Worm (Caenorhabditis elegans) whole organism, young adult: ENCODE measurements around the gene Y66D12A.7.

Source experiments
- B0019.2 ChIP-seq: fragments of 200-800 bp; sonication (Bioruptor generic); conservative IDR thresholded peaks from 2 replicates; pipeline ENCODE4 v1.3.6; 2022; ENCODE audit warnings: missing genetic modification reagents, missing genetic modification characterization, missing compliant biosample characterization
- B0261.1 ChIP-seq: sonication (generic microtip); optimal IDR thresholded peaks from 2 replicates; lab custom pipeline; 2016; ENCODE audit warnings: mild to moderate bottlenecking, missing genetic modification characterization, moderate library complexity, missing compliant biosample characterization
- C06A6.2 ChIP-seq: fragments of 200-800 bp; sonication (Bioruptor generic); conservative IDR thresholded peaks from 2 replicates; pipeline ENCODE4 v1.3.6; 2022; ENCODE audit warnings: missing genetic modification characterization, missing compliant biosample characterization
- F55B11.4 ChIP-seq: sonication (generic microtip); optimal IDR thresholded peaks from 2 replicates; lab custom pipeline; 2016; ENCODE audit warnings: missing compliant biosample characterization, missing genetic modification characterization, borderline replicate concordance; ENCODE audit not compliant: insufficient read depth
- K11D2.4 ChIP-seq: fragments of 200-800 bp; sonication (Bioruptor generic); IDR thresholded peaks from 2 replicates; pipeline ENCODE4 v1.3.6; 2022; ENCODE audit warnings: missing genetic modification reagents, missing genetic modification characterization, missing compliant biosample characterization
- K12H6.12 ChIP-seq: fragments of 200-800 bp; sonication (Bioruptor generic); optimal IDR thresholded peaks from 2 replicates; lab custom pipeline; 2018; ENCODE audit warnings: mild to moderate bottlenecking, missing genetic modification characterization, missing compliant biosample characterization
- Y53F4B.3 ChIP-seq: fragments of 200-800 bp; sonication (Bioruptor generic); IDR thresholded peaks from 2 replicates; pipeline ENCODE4 v1.3.6; 2022; ENCODE audit warnings: missing genetic modification reagents, missing genetic modification characterization, missing compliant biosample characterization
- Y56A3A.18 ChIP-seq: fragments of 200-800 bp; sonication (Bioruptor generic); IDR thresholded peaks from 2 replicates; pipeline ENCODE4 v1.3.6; 2022; ENCODE audit warnings: missing genetic modification reagents, missing genetic modification characterization, missing compliant biosample characterization
- Y95B8A.8 ChIP-seq: fragments of 200-800 bp; sonication (Bioruptor generic); IDR thresholded peaks from 2 replicates; pipeline ENCODE4 v1.3.6; 2022; ENCODE audit warnings: missing genetic modification reagents, missing genetic modification characterization, missing compliant biosample characterization
- ZK185.1 ChIP-seq: sonication (generic microtip); optimal IDR thresholded peaks from 2 replicates; lab custom pipeline; 2016; ENCODE audit warnings: mild to moderate bottlenecking, missing genetic modification characterization, missing compliant biosample characterization; ENCODE audit not compliant: poor library complexity, severe bottlenecking
- akir-1 ChIP-seq: fragments of 200-800 bp; sonication (Bioruptor generic); optimal IDR thresholded peaks from 2 replicates; lab custom pipeline; 2018; ENCODE audit warnings: mild to moderate bottlenecking, missing genetic modification characterization, moderate library complexity, missing compliant biosample characterization
- ama-1 ChIP-seq, 3 experiments: fragments of 150-350 bp in 1 of 3; sonication (generic microtip) in 2 of 3; optimal IDR thresholded peaks; 2 replicates each; lab custom pipeline; 2014 to 2018; ENCODE audit warnings: missing biosample characterization in 2 of 3, missing genetic modification characterization in 2 of 3, missing genetic modification reagents in 2 of 3
- cebp-1 ChIP-seq, 2 experiments: fragments of 200-800 bp in 1 of 2; sonication (Bioruptor generic) in 1 of 2; sonication (generic microtip) in 1 of 2; IDR thresholded peaks in 1 of 2; optimal IDR thresholded peaks in 1 of 2; 2 replicates each; pipeline versions ENCODE4 v1.3.6 to Lab custom; 2017 to 2022; ENCODE audit warnings: missing compliant biosample characterization in 2 of 2, missing genetic modification characterization in 2 of 2, mild to moderate bottlenecking in 1 of 2, missing genetic modification reagents in 1 of 2, moderate library complexity in 1 of 2
- ceh-100 ChIP-seq: fragments of 200-800 bp; sonication (Bioruptor generic); IDR thresholded peaks from 2 replicates; pipeline ENCODE4 v1.3.6; 2022; ENCODE audit warnings: missing genetic modification reagents, missing genetic modification characterization, missing compliant biosample characterization
- ceh-27 ChIP-seq: fragments of 200-800 bp; sonication (Bioruptor generic); optimal IDR thresholded peaks from 2 replicates; lab custom pipeline; 2018; ENCODE audit warnings: mild to moderate bottlenecking, missing genetic modification characterization, moderate library complexity, missing compliant biosample characterization
- ceh-91 ChIP-seq: fragments of 200-800 bp; sonication (Bioruptor generic); IDR thresholded peaks from 2 replicates; pipeline ENCODE4 v1.3.6; 2022; ENCODE audit warnings: missing genetic modification reagents, missing genetic modification characterization, missing compliant biosample characterization
- efl-1 ChIP-seq: fragments of 150-350 bp; optimal IDR thresholded peaks from 2 replicates; lab custom pipeline; 2014; ENCODE audit warnings: missing biosample characterization, missing genetic modification reagents, missing genetic modification characterization
- egl-18 ChIP-seq: fragments of 200-800 bp; sonication (Bioruptor generic); IDR thresholded peaks from 2 replicates; pipeline ENCODE4 v1.3.6; 2022; ENCODE audit warnings: missing genetic modification reagents, missing genetic modification characterization, missing compliant biosample characterization
- egl-44 ChIP-seq: fragments of 200-800 bp; sonication (Bioruptor generic); IDR thresholded peaks from 2 replicates; pipeline ENCODE4 v1.3.6; 2022; ENCODE audit warnings: missing genetic modification reagents, missing genetic modification characterization, missing compliant biosample characterization
- ekl-4 ChIP-seq: fragments of 200-800 bp; sonication (Bioruptor generic); IDR thresholded peaks from 2 replicates; pipeline ENCODE4 v1.3.6; 2022; ENCODE audit warnings: missing genetic modification reagents, missing genetic modification characterization, missing compliant biosample characterization
- ets-4 ChIP-seq: fragments of 200-800 bp; sonication (Bioruptor generic); optimal IDR thresholded peaks from 2 replicates; lab custom pipeline; 2018; ENCODE audit warnings: mild to moderate bottlenecking, missing genetic modification characterization, missing compliant biosample characterization
- fkh-3 ChIP-seq: sonication (generic microtip); optimal IDR thresholded peaks from 2 replicates; lab custom pipeline; 2016; ENCODE audit warnings: mild to moderate bottlenecking, missing genetic modification characterization, missing compliant biosample characterization
- gei-17 ChIP-seq: fragments of 200-800 bp; sonication (Bioruptor generic); optimal IDR thresholded peaks from 2 replicates; lab custom pipeline; 2018; ENCODE audit warnings: mild to moderate bottlenecking, missing genetic modification characterization, missing compliant biosample characterization
- him-1 ChIP-seq: sonication (generic microtip); optimal IDR thresholded peaks from 2 replicates; lab custom pipeline; 2016; ENCODE audit warnings: missing genotype, missing genetic modification reagents, missing genetic modification characterization, missing compliant biosample characterization
- let-607 ChIP-seq, 2 experiments: fragments of 200-800 bp in 1 of 2; sonication (Bioruptor generic) in 1 of 2; sonication (generic microtip) in 1 of 2; optimal IDR thresholded peaks; 2 replicates each; lab custom pipeline; 2016 to 2018; ENCODE audit warnings: mild to moderate bottlenecking in 2 of 2, missing compliant biosample characterization in 2 of 2, missing genetic modification characterization in 2 of 2, moderate library complexity in 2 of 2, missing genotype in 1 of 2
- lin-40 ChIP-seq: sonication (generic microtip); optimal IDR thresholded peaks from 2 replicates; lab custom pipeline; 2016; ENCODE audit warnings: missing genetic modification characterization, mild to moderate bottlenecking, missing compliant biosample characterization, missing genotype, missing genetic modification reagents
- lir-1 ChIP-seq: fragments of 200-800 bp; sonication (Bioruptor generic); conservative IDR thresholded peaks from 2 replicates; pipeline ENCODE4 v1.3.6; 2022; ENCODE audit warnings: missing genetic modification reagents, missing genetic modification characterization, missing compliant biosample characterization
- lsl-1 ChIP-seq: fragments of 200-800 bp; sonication (Bioruptor generic); optimal IDR thresholded peaks from 2 replicates; lab custom pipeline; 2018; ENCODE audit warnings: mild to moderate bottlenecking, missing genetic modification characterization, moderate library complexity, missing compliant biosample characterization
- mcd-1 ChIP-seq: fragments of 200-800 bp; sonication (Bioruptor generic); IDR thresholded peaks from 2 replicates; pipeline ENCODE4 v1.3.6; 2022; ENCODE audit warnings: missing genetic modification reagents, missing genetic modification characterization, missing compliant biosample characterization
- mel-28 ChIP-seq: sonication (generic microtip); optimal IDR thresholded peaks from 2 replicates; lab custom pipeline; 2016; ENCODE audit warnings: borderline replicate concordance, mild to moderate bottlenecking, missing genetic modification characterization, missing compliant biosample characterization
- mes-4 ChIP-seq: sonication (generic microtip); optimal IDR thresholded peaks from 2 replicates; lab custom pipeline; 2016; ENCODE audit warnings: missing genotype, missing genetic modification characterization, missing compliant biosample characterization
- nfya-1 ChIP-seq: sonication (generic microtip); optimal IDR thresholded peaks from 2 replicates; lab custom pipeline; 2017; ENCODE audit warnings: antibody characterized with exemption, missing compliant biosample characterization, missing genetic modification characterization, borderline replicate concordance; ENCODE audit not compliant: insufficient read depth
- nfya-2 ChIP-seq: fragments of 200-800 bp; sonication (Bioruptor generic); IDR thresholded peaks from 2 replicates; pipeline ENCODE4 v1.3.6; 2022; ENCODE audit warnings: missing genetic modification reagents, missing genetic modification characterization, missing compliant biosample characterization
- nfyb-1 ChIP-seq: fragments of 200-800 bp; sonication (Bioruptor generic); IDR thresholded peaks from 2 replicates; pipeline ENCODE4 v1.3.6; 2022; ENCODE audit warnings: missing genetic modification reagents, missing genetic modification characterization, missing compliant biosample characterization
- nhr-179 ChIP-seq: sonication (generic microtip); optimal IDR thresholded peaks from 2 replicates; lab custom pipeline; 2016; ENCODE audit warnings: mild to moderate bottlenecking, missing genetic modification characterization, missing compliant biosample characterization
- repo-1 ChIP-seq: sonication (generic microtip); optimal IDR thresholded peaks from 2 replicates; lab custom pipeline; 2017; ENCODE audit warnings: mild to moderate bottlenecking, missing genetic modification characterization, missing compliant biosample characterization
- snpc-1.3 ChIP-seq: sonication (generic microtip); optimal IDR thresholded peaks from 2 replicates; lab custom pipeline; 2017; ENCODE audit warnings: missing genetic modification characterization, mild to moderate bottlenecking, missing compliant biosample characterization, antibody characterized with exemption, moderate library complexity, missing genotype, missing genetic modification reagents; ENCODE audit not compliant: insufficient read depth
- snpc-3.4 ChIP-seq: sonication (generic microtip); optimal IDR thresholded peaks from 2 replicates; lab custom pipeline; 2017; ENCODE audit warnings: missing genetic modification characterization, mild to moderate bottlenecking, missing compliant biosample characterization, antibody characterized with exemption, moderate library complexity, missing genotype, missing genetic modification reagents
- zfh-2 ChIP-seq: fragments of 200-800 bp; sonication (Bioruptor generic); conservative IDR thresholded peaks from 2 replicates; pipeline ENCODE4 v1.3.6; 2022; ENCODE audit warnings: missing genetic modification reagents, missing genetic modification characterization, missing compliant biosample characterization
- ztf-6 ChIP-seq: fragments of 200-800 bp; sonication (Bioruptor generic); IDR thresholded peaks from 2 replicates; pipeline ENCODE4 v1.3.6; 2022; ENCODE audit warnings: missing genetic modification reagents, missing genetic modification characterization, missing compliant biosample characterization

The Y66D12A.7 gene

ce11 chrIII:11607870-11608269 lies 27.6 kb upstream of the Y66D12A.7 start, which contains the start of gene Y66D12A.1 (continued):
- TF ChIP-seq F55B11.4 (tag; lab: Kevin White, UChicago) (no peak), K12H6.12 (tag; lab: Kevin White, UChicago) (no peak), efl-1 (no peak), gei-17 (GFP tag; lab: Kevin White, UChicago) (no peak), nfyb-1 (GFP tag; lab: Robert Waterston, UW) (no peak), cebp-1 (GFP tag; IDR thresholded peaks at IDR 0.05; lab: Robert Waterston, UW) (no peak), cebp-1 (tag; optimal IDR thresholded peaks at IDR 0.05; lab: Kevin White, UChicago) (no peak), lsl-1 (GFP tag; lab: Kevin White, UChicago) (no peak)

- TF ChIP-seq ekl-4: no peak
- no peak for TF ChIP-seq ets-4 (GFP tag; lab: Kevin White, UChicago)
- no peak for TF ChIP-seq ama-1 (optimal IDR thresholded peaks at IDR 0.05; lab: Kevin White, UChicago)
- no peak for TF ChIP-seq ama-1 (GFP tag; optimal IDR thresholded peaks at IDR 0.05; lab: Kevin White, UChicago)
- TF ChIP-seq him-1 (tag; lab: Kevin White, UChicago): no peak
- no peak for TF ChIP-seq Y95B8A.8 (GFP tag; lab: Robert Waterston, UW)
- TF ChIP-seq K11D2.4 (GFP tag; lab: Robert Waterston, UW): no peak
- TF ChIP-seq lin-40 (tag; lab: Kevin White, UChicago): no peak
- TF ChIP-seq cebp-1 (GFP tag; IDR thresholded peaks at IDR 0.05; lab: Robert Waterston, UW): no peak
- TF ChIP-seq cebp-1 (tag; optimal IDR thresholded peaks at IDR 0.05; lab: Kevin White, UChicago): no peak
- no peak for TF ChIP-seq repo-1 (tag; lab: Kevin White, UChicago)
- no peak for TF ChIP-seq snpc-3.4 (tag; lab: Kevin White, UChicago)
- no peak for TF ChIP-seq lsl-1 (GFP tag; lab: Kevin White, UChicago)
- no peak for TF ChIP-seq nfya-2 (GFP tag; lab: Robert Waterston, UW)
- TF ChIP-seq egl-18: no peak
- TF ChIP-seq nfyb-1 (GFP tag; lab: Robert Waterston, UW): no peak
- TF ChIP-seq lir-1: no peak
- no peak for TF ChIP-seq Y56A3A.18 (GFP tag; lab: Robert Waterston, UW)
- TF ChIP-seq, all 124 proteins: peak for 0
Measured at ce11 chrIII:11592096-11592495, 11.8 kb upstream of the Y66D12A.7 start.

ce11 chrIII:11590255-11590654 lies 10.0 kb upstream of the Y66D12A.7 start:
- TF ChIP-seq ceh-100 (GFP tag; lab: Robert Waterston, UW) (peak; percentile 85), Y53F4B.3 (no peak), mcd-1 (GFP tag; lab: Robert Waterston, UW) (peak; percentile 72)
- TF ChIP-seq, all 124 proteins: peak for 2

- TF ChIP-seq nfya-1 (tag; lab: Kevin White, UChicago) (no peak), C06A6.2 (GFP tag; lab: Robert Waterston, UW) (no peak), ceh-91 (GFP tag; lab: Robert Waterston, UW) (no peak), akir-1 (no peak), egl-44 (GFP tag; lab: Robert Waterston, UW) (no peak), B0019.2 (GFP tag; lab: Robert Waterston, UW) (no peak), ceh-27 (GFP tag; lab: Kevin White, UChicago) (no peak), ets-4 (GFP tag; lab: Kevin White, UChicago) (no peak)
Measured at ce11 chrIII:11589311-11589710, 9.0 kb upstream of the Y66D12A.7 start.

- TF ChIP-seq ekl-4 (no peak), mel-28 (no peak), fkh-3 (no peak), let-607 (tag; optimal IDR thresholded peaks at IDR 0.05; lab: Kevin White, UChicago) (no peak), Y56A3A.18 (GFP tag; lab: Robert Waterston, UW) (no peak), ztf-6 (GFP tag; lab: Robert Waterston, UW) (no peak), snpc-1.3 (tag; lab: Kevin White, UChicago) (no peak), ZK185.1 (tag; lab: Kevin White, UChicago) (no peak), nhr-179 (tag; lab: Kevin White, UChicago) (no peak), B0261.1 (tag; lab: Kevin White, UChicago) (no peak), mes-4 (tag; lab: Kevin White, UChicago) (no peak), zfh-2 (no peak)
Measured at ce11 chrIII:11588911-11589310, 8.6 kb upstream of the Y66D12A.7 start, which contains the start of gene Y66D12A.3. TSS of gene Y66D12A.3 (plus strand) at chrIII:11589211.
